Fruit fly (Drosophila melanogaster) whole organism, adult: Measurements from ENCODE around the gene koko.

Source experiments
- CG1620 ChIP-seq: fragments of 200-800 bp; sonication (Bioruptor generic); optimal IDR thresholded peaks from 2 replicates; lab custom pipeline; 2016; ENCODE audit warnings: missing biosample characterization, missing genetic modification characterization
- CG33017 ChIP-seq: fragments of 200-800 bp; sonication (Bioruptor generic); optimal IDR thresholded peaks from 2 replicates; lab custom pipeline; 2018; ENCODE audit warnings: missing biosample characterization, mild to moderate bottlenecking, missing genetic modification characterization, moderate library complexity
- Hr96 ChIP-seq: fragments of 200-800 bp; sonication (Bioruptor generic); optimal IDR thresholded peaks from 2 replicates; lab custom pipeline; 2016; ENCODE audit warnings: missing biosample characterization, missing genetic modification characterization
- cic ChIP-seq: fragments of 200-800 bp; sonication (Bioruptor generic); optimal IDR thresholded peaks from 2 replicates; lab custom pipeline; 2017; ENCODE audit warnings: missing biosample characterization, mild to moderate bottlenecking, missing genetic modification characterization, moderate library complexity
- cnc ChIP-seq, 2 experiments: fragments of >200 bp; optimal IDR thresholded peaks; 2 replicates each; lab custom pipeline; 2017
- pad ChIP-seq: fragments of 200-800 bp; sonication (Bioruptor generic); optimal IDR thresholded peaks from 3 replicates; lab custom pipeline; 2017; ENCODE audit warnings: missing biosample characterization, missing genetic modification characterization, mild to moderate bottlenecking, moderate library complexity, missing genetic modification reagents

- TF ChIP-seq cic (GFP tag; lab: Kevin White, UChicago) (no peak), CG1620 (GFP tag; lab: Kevin White, UChicago) (no peak), cnc (optimal IDR thresholded peaks at IDR 0.05; lab: Kevin White, UChicago) (no peak), pad (GFP tag; lab: Kevin White, UChicago) (no peak), CG33017 (no peak), Hr96 (GFP tag; lab: Kevin White, UChicago) (no peak)
These were observed 41.1 kb upstream of the koko start, which contains the start of gene hmw for dm6 chr3R:18361694-18362093.
